Fruit fly (Drosophila melanogaster): ENCODE measurements around the gene tomboy20.

Gene tomboy20

DNA sequence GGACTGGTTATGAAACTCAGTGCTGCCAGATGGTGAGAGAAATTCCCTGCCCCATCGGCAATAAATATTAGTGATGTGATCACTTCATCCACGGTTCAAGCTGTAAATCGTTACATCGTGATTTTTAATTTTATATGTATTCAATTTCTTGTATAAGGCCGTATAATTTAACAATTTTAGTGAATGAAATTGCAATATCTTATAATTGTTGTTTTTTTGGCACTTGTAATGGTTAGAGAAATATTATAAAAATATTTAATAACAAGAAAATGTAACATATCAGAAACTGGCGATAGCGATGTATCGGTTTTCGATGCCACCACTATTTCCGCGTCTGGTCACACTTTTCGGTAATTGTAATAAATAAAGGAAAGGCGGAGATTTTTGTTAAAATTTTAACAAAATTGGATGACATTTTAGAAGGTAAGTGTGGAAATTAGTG, 48.3 kb upstream of the tomboy20 start, which contains the start of the genes mRpL37 and Rbp1 (continued):
- TF ChIP-seq CG17829 (tag; optimal IDR thresholded peaks at IDR 0.05) (peak; percentile 89), CG13894 (tag; optimal IDR thresholded peaks at IDR 0.05) (no peak), CG4617 (GFP tag; optimal IDR thresholded peaks at IDR 0.05; ENCODE audit: borderline replicate concordance) (peak; percentile 84), CG11093 (GFP tag; IDR thresholded peaks at IDR 0.05) (peak; percentile 80; the same call in 2 of the 3 replicates), CG43689 (GFP tag; IDR thresholded peaks at IDR 0.05) (no peak), CG8765 (GFP tag; IDR thresholded peaks at IDR 0.05) (peak; percentile 84), az2 (GFP tag; optimal IDR thresholded peaks at IDR 0.05) (peak; percentile 77), CG4820 (GFP tag; optimal IDR thresholded peaks at IDR 0.05) (peak; percentile 76), CG17186 (GFP tag; optimal IDR thresholded peaks at IDR 0.05) (peak; percentile 21), Eip74EF (GFP tag; optimal IDR thresholded peaks at IDR 0.05) (no peak), CG10979 (tag; optimal IDR thresholded peaks at IDR 0.05) (peak; percentile 63), MESR4 (GFP tag; optimal IDR thresholded peaks at IDR 0.05) (no peak), CG4282 (GFP tag; optimal IDR thresholded peaks at IDR 0.05) (no peak), mirr (GFP tag; optimal IDR thresholded peaks at IDR 0.05) (no peak), CG16779 (GFP tag; IDR thresholded peaks at IDR 0.05) (no peak), CHES-1-like (GFP tag; optimal IDR thresholded peaks at IDR 0.05) (peak; percentile 42), eyg (GFP tag; optimal IDR thresholded peaks at IDR 0.05) (no peak), scrt (GFP tag; optimal IDR thresholded peaks at IDR 0.05) (no peak), shn (GFP tag; optimal IDR thresholded peaks at IDR 0.05) (peak; percentile 37), crol (GFP tag; IDR thresholded peaks at IDR 0.05) (no peak), bcd (GFP tag; optimal IDR thresholded peaks at IDR 0.05) (peak; percentile 81), D19B (GFP tag; optimal IDR thresholded peaks at IDR 0.05) (no peak), repo (GFP tag; optimal IDR thresholded peaks at IDR 0.05) (no peak), lmd (GFP tag; IDR thresholded peaks at IDR 0.05) (peak; percentile 70), Hand (GFP tag; optimal IDR thresholded peaks at IDR 0.05) (no peak), CG10209 (GFP tag; optimal IDR thresholded peaks at IDR 0.05) (peak; percentile 69), hkb (optimal IDR thresholded peaks at IDR 0.05) (peak; percentile 13), hkb (GFP tag; IDR thresholded peaks at IDR 0.05) (no peak), crp (GFP tag; optimal IDR thresholded peaks at IDR 0.05) (peak in 1 of 2 experiments; percentile 40), CG4730 (GFP tag; IDR thresholded peaks at IDR 0.05) (peak; percentile 69), CG8281 (tag; optimal IDR thresholded peaks at IDR 0.05) (no peak), CkIIα-i1 (GFP tag; IDR thresholded peaks at IDR 0.05) (no peak), gem (tag; optimal IDR thresholded peaks at IDR 0.05) (peak; percentile 88), CG13123 (GFP tag; optimal IDR thresholded peaks at IDR 0.05) (peak; percentile 50), Opbp (GFP tag; IDR thresholded peaks at IDR 0.05; ENCODE audit: partially characterized antibody) (peak; percentile 68), Dbx (GFP tag; IDR thresholded peaks at IDR 0.05) (peak; percentile 78), kni (GFP tag; optimal IDR thresholded peaks at IDR 0.05) (no peak), sens-2 (GFP tag; IDR thresholded peaks at IDR 0.05) (no peak), CG33557 (GFP tag; optimal IDR thresholded peaks at IDR 0.05) (peak; percentile 80), Ets65A (GFP tag) (peak; percentile 97), dpn (GFP tag; optimal IDR thresholded peaks at IDR 0.05) (peak; percentile 48 to 82), CG2678 (tag; optimal IDR thresholded peaks at IDR 0.05) (peak; percentile 82), onecut (GFP tag; IDR thresholded peaks at IDR 0.05) (peak; percentile 59; the same call in 1 of the 2 replicates), CG15073 (GFP tag; optimal IDR thresholded peaks at IDR 0.05) (no peak), CG10959 (GFP tag; IDR thresholded peaks at IDR 0.05) (no peak), Antp (GFP tag; optimal IDR thresholded peaks at IDR 0.05) (peak; percentile 61), Deaf1 (tag; optimal IDR thresholded peaks at IDR 0.05) (no peak), chinmo (GFP tag; IDR thresholded peaks at IDR 0.05; ENCODE audit: partially characterized antibody) (peak; percentile 66; the same call in 1 of the 4 replicates), jumu (GFP tag; optimal IDR thresholded peaks at IDR 0.05) (peak; percentile 50), Side (GFP tag; optimal IDR thresholded peaks at IDR 0.05) (no peak), sim (GFP tag; IDR thresholded peaks at IDR 0.05) (no peak)

Measured in whole organism, embryonic.